Fruit fly (Drosophila melanogaster) whole organism, embryonic: ENCODE data around the gene CG14676.

Experiments used
- Adf1 ChIP-seq: fragments of 200-800 bp; sonication (Bioruptor generic); IDR thresholded peaks from 2 replicates; pipeline ENCODE4 v1.3.6; 2022; ENCODE audit warnings: missing biosample characterization, missing genetic modification characterization
- Antp ChIP-seq: fragments of 200-800 bp; sonication (Bioruptor generic); optimal IDR thresholded peaks from 3 replicates; lab custom pipeline; 2016; ENCODE audit warnings: missing biosample characterization, missing genetic modification characterization
- Awh ChIP-seq: fragments of 200-800 bp; sonication (Bioruptor generic); IDR thresholded peaks from 2 replicates; pipeline ENCODE4, ENCODE4 v1.3.6; 2022; ENCODE audit warnings: missing biosample characterization, missing genetic modification characterization
- B-H2 ChIP-seq: fragments of 200-800 bp; sonication (Bioruptor generic); optimal IDR thresholded peaks from 2 replicates; lab custom pipeline; 2018; ENCODE audit warnings: missing biosample characterization, mild to moderate bottlenecking, missing genetic modification characterization
- Bteb2 ChIP-seq: fragments of 200-800 bp; sonication (Bioruptor generic); optimal IDR thresholded peaks from 2 replicates; lab custom pipeline; 2016; ENCODE audit warnings: missing biosample characterization, missing genetic modification characterization
- CG10209 ChIP-seq: fragments of 200-800 bp; sonication (Bioruptor generic); optimal IDR thresholded peaks from 3 replicates; lab custom pipeline; 2017; ENCODE audit warnings: missing biosample characterization, mild to moderate bottlenecking, missing genetic modification characterization, missing genetic modification reagents
- CG10462 ChIP-seq: fragments of 200-800 bp; sonication (Bioruptor generic); optimal IDR thresholded peaks from 2 replicates; lab custom pipeline; 2016; ENCODE audit warnings: missing biosample characterization, missing genetic modification characterization
- CG12769 ChIP-seq: fragments of 200-800 bp; sonication (Bioruptor generic); optimal IDR thresholded peaks from 2 replicates; lab custom pipeline; 2019; ENCODE audit warnings: missing biosample characterization, mild to moderate bottlenecking, missing genetic modification characterization, moderate library complexity
- CG13624 ChIP-seq: fragments of 200-800 bp; sonication (Bioruptor generic); optimal IDR thresholded peaks from 2 replicates; lab custom pipeline; 2016; ENCODE audit warnings: missing biosample characterization, missing genetic modification characterization
- CG14710 ChIP-seq: fragments of 200-800 bp; sonication (Bioruptor generic); optimal IDR thresholded peaks from 3 replicates; lab custom pipeline; 2019; ENCODE audit warnings: missing biosample characterization, mild to moderate bottlenecking, missing genetic modification characterization, moderate library complexity
- CG15696 ChIP-seq: fragments of 200-800 bp; sonication (Bioruptor generic); optimal IDR thresholded peaks from 2 replicates; lab custom pipeline; 2019; ENCODE audit warnings: missing biosample characterization, mild to moderate bottlenecking, missing genetic modification characterization, moderate library complexity
- CG1603 ChIP-seq: fragments of 200-800 bp; sonication (Bioruptor generic); optimal IDR thresholded peaks from 2 replicates; lab custom pipeline; 2019; ENCODE audit warnings: missing biosample characterization, mild to moderate bottlenecking, missing genetic modification characterization, moderate library complexity
- CG16815 ChIP-seq: fragments of 200-800 bp; sonication (Bioruptor generic); optimal IDR thresholded peaks from 3 replicates; lab custom pipeline; 2017; ENCODE audit warnings: missing biosample characterization, mild to moderate bottlenecking, missing genetic modification characterization
- CG17802 ChIP-seq: fragments of 200-800 bp; sonication (Bioruptor generic); optimal IDR thresholded peaks from 2 replicates; lab custom pipeline; 2018; ENCODE audit warnings: missing biosample characterization, mild to moderate bottlenecking, missing genetic modification characterization, moderate library complexity
- CG2678 ChIP-seq: fragments of 200-800 bp; sonication (Bioruptor generic); optimal IDR thresholded peaks from 3 replicates; lab custom pipeline; 2019; ENCODE audit warnings: missing biosample characterization, mild to moderate bottlenecking, missing genetic modification characterization, moderate library complexity
- CG30431 ChIP-seq: fragments of 200-800 bp; sonication (Bioruptor generic); optimal IDR thresholded peaks from 2 replicates; lab custom pipeline; 2017; ENCODE audit warnings: missing biosample characterization, missing genetic modification characterization
- CG3065 ChIP-seq: fragments of 200-800 bp; sonication (Bioruptor generic); optimal IDR thresholded peaks from 2 replicates; lab custom pipeline; 2016; ENCODE audit warnings: missing biosample characterization, missing genetic modification characterization
- CG31441 ChIP-seq: fragments of 200-800 bp; sonication (Bioruptor generic); IDR thresholded peaks from 2 replicates; pipeline ENCODE4 v1.3.6; 2022; ENCODE audit warnings: missing biosample characterization, missing genetic modification characterization
- CG32767 ChIP-seq: fragments of 200-800 bp; sonication (Bioruptor generic); IDR thresholded peaks from 2 replicates; pipeline ENCODE4 v1.3.6; 2022; ENCODE audit warnings: missing biosample characterization, missing genetic modification characterization
- CG6683 ChIP-seq: fragments of 200-800 bp; sonication (Bioruptor generic); optimal IDR thresholded peaks from 2 replicates; lab custom pipeline; 2017; ENCODE audit warnings: missing biosample characterization, mild to moderate bottlenecking, missing genetic modification characterization, missing genetic modification reagents
- Dek ChIP-seq: fragments of 200-800 bp; sonication (Bioruptor generic); optimal IDR thresholded peaks from 3 replicates; lab custom pipeline; 2019; ENCODE audit warnings: missing biosample characterization, mild to moderate bottlenecking, missing genetic modification characterization, moderate library complexity
- H2.0 ChIP-seq: fragments of 200-800 bp; sonication (Bioruptor generic); IDR thresholded peaks from 2 replicates; pipeline ENCODE4 v1.3.6; 2022; ENCODE audit warnings: missing biosample characterization, missing genetic modification characterization
- HLHmδ ChIP-seq: fragments of 200-800 bp; sonication (Bioruptor generic); optimal IDR thresholded peaks from 2 replicates; lab custom pipeline; 2018; ENCODE audit warnings: missing biosample characterization, mild to moderate bottlenecking, missing genetic modification characterization, moderate library complexity
- Hr51 ChIP-seq, 2 experiments: fragments of 200-800 bp; sonication (Bioruptor generic); optimal IDR thresholded peaks; 2 replicates in 1 of 2; 3 replicates in 1 of 2; lab custom pipeline; 2016 to 2018; ENCODE audit warnings: missing biosample characterization in 2 of 2, missing genetic modification characterization in 2 of 2, mild to moderate bottlenecking in 1 of 2, moderate library complexity in 1 of 2
- MESR4 ChIP-seq: fragments of 200-800 bp; sonication (Bioruptor generic); optimal IDR thresholded peaks from 2 replicates; lab custom pipeline; 2018; ENCODE audit warnings: missing biosample characterization, mild to moderate bottlenecking, missing genetic modification characterization, moderate library complexity
- Oli ChIP-seq: fragments of 200-800 bp; sonication (Bioruptor generic); optimal IDR thresholded peaks from 2 replicates; lab custom pipeline; 2018; ENCODE audit warnings: missing biosample characterization, mild to moderate bottlenecking, missing genetic modification characterization, moderate library complexity
- Poxn ChIP-seq: fragments of 200-800 bp; sonication (Bioruptor generic); IDR thresholded peaks from 2 replicates; pipeline ENCODE4 v1.3.6; 2022; ENCODE audit warnings: missing biosample characterization, missing genetic modification characterization
- Rfx ChIP-seq: fragments of 200-800 bp; sonication (Bioruptor generic); IDR thresholded peaks from 2 replicates; pipeline ENCODE4 v1.3.6; 2022; ENCODE audit warnings: missing biosample characterization, missing genetic modification characterization
- ab ChIP-seq: fragments of 200-800 bp; sonication (Bioruptor generic); optimal IDR thresholded peaks from 2 replicates; lab custom pipeline; 2016; ENCODE audit warnings: missing biosample characterization, missing genetic modification characterization
- ase ChIP-seq: fragments of 200-800 bp; sonication (Bioruptor generic); IDR thresholded peaks from 3 replicates; pipeline ENCODE4 v1.3.6; 2022; ENCODE audit warnings: missing biosample characterization, missing genetic modification characterization
- bbx ChIP-seq: fragments of 200-800 bp; sonication (Bioruptor generic); IDR thresholded peaks from 2 replicates; pipeline ENCODE4 v1.3.6; 2022; ENCODE audit warnings: missing biosample characterization, missing genetic modification characterization; ENCODE audit not compliant: partially characterized antibody
- fd102C ChIP-seq: fragments of 200-800 bp; sonication (Bioruptor generic); optimal IDR thresholded peaks from 2 replicates; lab custom pipeline; 2018; ENCODE audit warnings: missing biosample characterization, mild to moderate bottlenecking, missing genetic modification characterization, moderate library complexity
- fd3F ChIP-seq: fragments of 200-800 bp; sonication (Bioruptor generic); optimal IDR thresholded peaks from 2 replicates; lab custom pipeline; 2018; ENCODE audit warnings: missing biosample characterization, mild to moderate bottlenecking, missing genetic modification characterization, moderate library complexity
- gcm2 ChIP-seq: fragments of 200-800 bp; sonication (Bioruptor generic); optimal IDR thresholded peaks from 2 replicates; lab custom pipeline; 2016; ENCODE audit warnings: missing biosample characterization, missing genetic modification characterization
- gem ChIP-seq: fragments of 200-800 bp; sonication (Bioruptor generic); optimal IDR thresholded peaks from 2 replicates; lab custom pipeline; 2019; ENCODE audit warnings: missing biosample characterization, mild to moderate bottlenecking, missing genetic modification characterization, moderate library complexity
- ham ChIP-seq: fragments of 200-800 bp; sonication (Bioruptor generic); IDR thresholded peaks from 2 replicates; pipeline ENCODE4 v1.3.6; 2022; ENCODE audit warnings: missing biosample characterization, missing genetic modification characterization
- her ChIP-seq: fragments of 200-800 bp; sonication (Bioruptor generic); optimal IDR thresholded peaks from 2 replicates; lab custom pipeline; 2016; ENCODE audit warnings: missing biosample characterization, missing genetic modification characterization
- kay ChIP-seq: fragments of 200-800 bp; sonication (Bioruptor generic); optimal IDR thresholded peaks from 2 replicates; lab custom pipeline; 2016; ENCODE audit warnings: missing biosample characterization, missing genetic modification characterization
- lab ChIP-seq: fragments of 200-800 bp; sonication (Bioruptor generic); optimal IDR thresholded peaks from 3 replicates; lab custom pipeline; 2017; ENCODE audit warnings: missing biosample characterization, missing genetic modification characterization, mild to moderate bottlenecking, moderate library complexity, missing genetic modification reagents
- lbe ChIP-seq: fragments of 200-800 bp; sonication (Bioruptor generic); optimal IDR thresholded peaks from 2 replicates; lab custom pipeline; 2016; ENCODE audit warnings: missing biosample characterization, mild to moderate bottlenecking, missing genetic modification characterization
- nau ChIP-seq: fragments of 200-800 bp; sonication (Bioruptor generic); optimal IDR thresholded peaks from 3 replicates; lab custom pipeline; 2017; ENCODE audit warnings: missing biosample characterization, mild to moderate bottlenecking, missing genetic modification characterization, missing genetic modification reagents
- nerfin-2 ChIP-seq: fragments of 200-800 bp; sonication (Bioruptor generic); IDR thresholded peaks from 2 replicates; pipeline ENCODE4 v1.3.6; 2022; ENCODE audit warnings: missing biosample characterization, missing genetic modification characterization; ENCODE audit not compliant: partially characterized antibody
- oc ChIP-seq: fragments of 200-800 bp; sonication (Bioruptor generic); optimal IDR thresholded peaks from 2 replicates; lab custom pipeline; 2018; ENCODE audit warnings: missing biosample characterization, mild to moderate bottlenecking, missing genetic modification characterization, moderate library complexity
- ranshi ChIP-seq: fragments of 200-800 bp; sonication (Bioruptor generic); IDR thresholded peaks from 2 replicates; pipeline ENCODE4 v1.3.6; 2022; ENCODE audit warnings: missing biosample characterization, missing genetic modification characterization
- shn ChIP-seq: fragments of 200-800 bp; sonication (Bioruptor generic); optimal IDR thresholded peaks from 3 replicates; lab custom pipeline; 2016; ENCODE audit warnings: missing biosample characterization, missing genetic modification characterization
- sisA ChIP-seq: fragments of 200-800 bp; sonication (Bioruptor generic); IDR thresholded peaks from 2 replicates; pipeline ENCODE4 v1.3.6; 2022; ENCODE audit warnings: missing biosample characterization, missing genetic modification characterization
- slbo ChIP-seq: fragments of 200-800 bp; sonication (Bioruptor generic); IDR thresholded peaks from 2 replicates; pipeline ENCODE4 v1.3.6; 2022; ENCODE audit warnings: missing biosample characterization, missing genetic modification characterization
- sob ChIP-seq: fragments of 200-800 bp; sonication (Bioruptor generic); IDR thresholded peaks from 2 replicates; pipeline ENCODE4 v1.3.6; 2022; ENCODE audit warnings: missing biosample characterization, missing genetic modification characterization
- trh ChIP-seq: fragments of 200-800 bp; sonication (Bioruptor generic); optimal IDR thresholded peaks from 2 replicates; lab custom pipeline; 2016; ENCODE audit warnings: missing biosample characterization, missing genetic modification characterization
- unpg ChIP-seq: fragments of 200-800 bp; sonication (Bioruptor generic); optimal IDR thresholded peaks from 3 replicates; lab custom pipeline; 2018; ENCODE audit warnings: missing biosample characterization, mild to moderate bottlenecking, missing genetic modification characterization, moderate library complexity

CG14676 gene

dm6 chr3R:5862032-5862641 is 15.1 kb downstream of the CG14676 start, which contains the start of gene CG2017 (continued):
- peak; percentile 73 for TF ChIP-seq slbo
- TF ChIP-seq HLHmδ (GFP tag; lab: Kevin White, UChicago): no peak
- TF ChIP-seq Dek (tag; lab: Kevin White, UChicago): no peak
- no peak for TF ChIP-seq Poxn
- no peak for TF ChIP-seq CG2678
- TF ChIP-seq nerfin-2 (GFP tag; lab: Robert Waterston, UW): no peak
- no peak for TF ChIP-seq ranshi
- TF ChIP-seq CG10462 (GFP tag; lab: Kevin White, UChicago): no peak
- no peak for TF ChIP-seq CG6683
- no peak for TF ChIP-seq Oli
- TF ChIP-seq CG14710 (tag; lab: Kevin White, UChicago): peak; percentile 67
- no peak for TF ChIP-seq CG32767 (GFP tag; lab: Robert Waterston, UW)
- TF ChIP-seq ase (GFP tag; lab: Robert Waterston, UW): no peak
- no peak for TF ChIP-seq Bteb2 (GFP tag; lab: Kevin White, UChicago)
- peak; percentile 50 for TF ChIP-seq MESR4 (GFP tag; lab: Kevin White, UChicago)
- TF ChIP-seq sisA (GFP tag; lab: Robert Waterston, UW): no peak
- peak; percentile 64 for TF ChIP-seq CG17802 (tag; lab: Kevin White, UChicago)
- TF ChIP-seq fd102C (GFP tag; lab: Kevin White, UChicago): peak; percentile 28
- TF ChIP-seq sob (GFP tag; lab: Robert Waterston, UW): peak; percentile 78
- TF ChIP-seq unpg (GFP tag; lab: Kevin White, UChicago): no peak
- TF ChIP-seq fd3F (GFP tag; lab: Kevin White, UChicago): no peak
- TF ChIP-seq shn: peak; percentile 68
- no peak for TF ChIP-seq trh (GFP tag; lab: Kevin White, UChicago)
- peak; percentile 57 for TF ChIP-seq lab (GFP tag; lab: Kevin White, UChicago)
- TF ChIP-seq nau (GFP tag; lab: Kevin White, UChicago): no peak
- TF ChIP-seq CG1603 (tag; lab: Kevin White, UChicago): peak; percentile 90
- TF ChIP-seq oc: no peak
- no peak for TF ChIP-seq Awh
- no peak for TF ChIP-seq CG16815 (GFP tag; lab: Kevin White, UChicago)
- no peak for TF ChIP-seq Adf1 (GFP tag; lab: Robert Waterston, UW)
- TF ChIP-seq gem (tag; lab: Kevin White, UChicago): no peak
- TF ChIP-seq Rfx: peak; percentile 79
- peak; percentile 20 for TF ChIP-seq CG30431 (GFP tag; lab: Kevin White, UChicago)
- TF ChIP-seq ham: no peak
- peak; percentile 53 for TF ChIP-seq Antp (GFP tag; lab: Kevin White, UChicago)
- no peak for TF ChIP-seq CG15696 (tag; lab: Kevin White, UChicago)
- TF ChIP-seq CG12769 (tag; lab: Kevin White, UChicago): peak; percentile 51
- TF ChIP-seq CG13624 (GFP tag; lab: Kevin White, UChicago): peak; percentile 69
- peak; percentile 52 for TF ChIP-seq her (GFP tag; lab: Kevin White, UChicago)
- TF ChIP-seq Hr51 (GFP tag; optimal IDR thresholded peaks at IDR 0.05; lab: Kevin White, UChicago): no peak
- TF ChIP-seq B-H2 (GFP tag; lab: Kevin White, UChicago): peak; percentile 70
- TF ChIP-seq kay (GFP tag; lab: Kevin White, UChicago): no peak
- TF ChIP-seq CG10209: peak; percentile 43
- TF ChIP-seq ab (GFP tag; lab: Kevin White, UChicago): peak; percentile 19
- no peak for TF ChIP-seq gcm2 (GFP tag; lab: Kevin White, UChicago)
- TF ChIP-seq CG31441: peak; percentile 14; the same call in 1 of the 2 replicates
- TF ChIP-seq CG3065 (GFP tag; lab: Kevin White, UChicago): no peak
- no peak; the same call in 1 of the 2 replicates for TF ChIP-seq H2.0 (GFP tag; lab: Robert Waterston, UW)
- TF ChIP-seq lbe (GFP tag; lab: Kevin White, UChicago): no peak
- TF ChIP-seq bbx (GFP tag; lab: Robert Waterston, UW): no peak
